Fruit fly (Drosophila melanogaster): ENCODE results near the gene TfIIFalpha.

dm6 chr3R:6404174-6404573, 23.9 kb downstream of the TfIIFalpha start:
- TF ChIP-seq Dfd (GFP tag; optimal IDR thresholded peaks at IDR 0.05) (no peak), OdsH (GFP tag; optimal IDR thresholded peaks at IDR 0.05) (peak; percentile 80), Hr83 (GFP tag; optimal IDR thresholded peaks at IDR 0.05; ENCODE audit: poor library complexity, severe bottlenecking) (no peak), Abd-B (GFP tag; optimal IDR thresholded peaks at IDR 0.05) (no peak), Hr78 (GFP tag; optimal IDR thresholded peaks at IDR 0.05) (no peak), dsf (GFP tag; optimal IDR thresholded peaks at IDR 0.05; ENCODE audit: borderline replicate concordance) (peak; percentile 53), br (GFP tag; optimal IDR thresholded peaks at IDR 0.05) (peak; percentile 77), foxo (GFP tag; optimal IDR thresholded peaks at IDR 0.05) (peak in 1 of 2 experiments; percentile 77), fru (GFP tag; optimal IDR thresholded peaks at IDR 0.05) (peak; percentile 79), pan (optimal IDR thresholded peaks at IDR 0.05) (no peak), CG32264 (GFP tag; optimal IDR thresholded peaks at IDR 0.05) (peak; percentile 34), Mio (GFP tag; optimal IDR thresholded peaks at IDR 0.05) (no peak), Hnf4 (GFP tag; optimal IDR thresholded peaks at IDR 0.05) (peak; percentile 76)
